Fruit fly (Drosophila melanogaster): Measurements from ENCODE around the gene wts.

DNA sequence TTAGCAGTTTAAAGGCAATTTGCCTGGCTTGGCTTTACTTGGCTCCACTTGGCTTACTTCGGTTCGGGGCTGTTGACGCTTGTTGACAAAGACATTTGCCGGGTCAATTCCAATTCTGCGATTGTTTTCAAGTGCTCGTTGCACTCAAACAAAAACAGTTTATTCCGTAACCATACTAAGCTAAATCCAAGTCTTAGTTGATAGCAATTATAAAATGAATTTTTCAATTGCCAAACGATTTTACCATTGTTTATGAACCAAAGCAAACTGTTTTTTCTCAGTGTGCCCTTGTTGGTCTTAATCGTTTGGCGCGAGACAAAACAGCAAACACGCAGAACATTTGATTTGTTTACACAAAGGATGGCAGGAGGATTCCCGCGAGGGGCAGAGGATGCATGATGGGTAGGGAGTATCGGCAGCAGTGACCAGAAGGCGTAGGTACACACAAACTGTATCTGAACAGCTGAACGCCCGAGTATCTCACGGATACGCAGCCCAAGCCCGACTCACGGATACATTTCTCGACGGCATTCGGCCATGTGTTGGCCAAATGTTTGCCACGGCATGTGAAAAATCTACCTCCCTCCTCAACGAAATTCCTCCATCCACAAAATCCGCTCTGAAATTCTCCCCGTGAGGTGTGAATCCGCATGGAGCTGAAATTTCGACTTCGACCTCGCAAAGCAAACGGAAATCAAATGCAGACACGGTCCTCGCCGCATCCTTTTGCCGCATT lies 51.8 kb downstream of the wts start:
- TF ChIP-seq CG12605 (GFP tag; IDR thresholded peaks at IDR 0.05): no peak
- TF ChIP-seq Ets98B (GFP tag; IDR thresholded peaks at IDR 0.05): no peak
- TF ChIP-seq CG15710 (tag; optimal IDR thresholded peaks at IDR 0.05): no peak
- TF ChIP-seq gl (tag; optimal IDR thresholded peaks at IDR 0.05): no peak
- no peak for TF ChIP-seq Pif1B (GFP tag; optimal IDR thresholded peaks at IDR 0.05)
- no peak for TF ChIP-seq CG4496 (GFP tag; IDR thresholded peaks at IDR 0.05)
- TF ChIP-seq CG17806 (tag; optimal IDR thresholded peaks at IDR 0.05): no peak
- no peak for TF ChIP-seq fd96Ca (GFP tag; IDR thresholded peaks at IDR 0.05)
- no peak for TF ChIP-seq CG34367 (tag; optimal IDR thresholded peaks at IDR 0.05)
- no peak for TF ChIP-seq EcR (GFP tag; optimal IDR thresholded peaks at IDR 0.05)
- TF ChIP-seq CG13204 (GFP tag; optimal IDR thresholded peaks at IDR 0.05): no peak
- TF ChIP-seq CG32121 (GFP tag; IDR thresholded peaks at IDR 0.05): no peak
- no peak for TF ChIP-seq rn (GFP tag; IDR thresholded peaks at IDR 0.05)
